Fruit fly (Drosophila melanogaster): Measurements from ENCODE around the gene Pect.
A peak's percentile ranks its signal among the peaks of the same experiment; 100 is the strongest.

The Pect gene

DNA sequence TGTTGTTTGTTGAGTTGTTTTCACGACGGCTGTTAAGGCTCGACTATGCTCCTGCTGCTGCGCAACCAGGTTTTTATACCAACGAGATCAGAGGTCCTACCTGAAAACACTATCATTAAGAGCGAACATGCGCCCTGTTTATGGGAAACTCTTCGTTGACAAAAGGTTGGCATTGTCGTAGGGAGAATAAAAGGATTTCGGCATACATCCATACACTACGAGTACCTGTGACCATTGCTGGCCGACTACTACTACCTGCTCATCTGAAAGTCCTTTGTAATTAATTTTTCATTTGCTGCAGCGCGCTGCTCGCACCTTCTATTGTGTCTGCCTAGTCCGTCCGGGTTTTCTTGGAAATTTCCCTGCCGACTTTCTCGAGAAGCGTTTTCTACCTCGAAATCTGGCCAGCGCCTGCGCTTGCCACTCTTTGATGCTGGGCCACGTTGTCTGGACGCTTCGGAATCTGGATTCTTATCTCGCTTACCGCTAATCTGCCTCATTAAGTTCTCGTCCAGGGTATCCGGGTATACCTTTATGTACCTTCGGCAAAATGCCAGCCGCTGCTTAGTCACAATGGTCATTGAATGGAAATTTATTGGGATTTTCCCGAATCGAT is 21.8 kb downstream of the Pect start, which contains the start of gene CG15480:
Gene CG15480 (minus strand): TSS at position 51 of the 616 bp plus-strand sequence.
- TF ChIP-seq Camta (GFP tag; optimal IDR thresholded peaks at IDR 0.05), result no peak
- no peak for TF ChIP-seq CG7271 (tag; optimal IDR thresholded peaks at IDR 0.05)
- TF ChIP-seq CG4360 (GFP tag; IDR thresholded peaks at IDR 0.05), result no peak
- TF ChIP-seq lola (GFP tag; optimal IDR thresholded peaks at IDR 0.05), result no peak
- TF ChIP-seq CG3995 (GFP tag; optimal IDR thresholded peaks at IDR 0.05), result no peak
- TF ChIP-seq CG15514 (GFP tag; optimal IDR thresholded peaks at IDR 0.05), result no peak
- TF ChIP-seq ttk (GFP tag; IDR thresholded peaks at IDR 0.05), result no peak
- TF ChIP-seq Poxn (GFP tag; IDR thresholded peaks at IDR 0.05), result no peak
- TF ChIP-seq sens-2 (GFP tag; IDR thresholded peaks at IDR 0.05), result no peak
- TF ChIP-seq cad (GFP tag; optimal IDR thresholded peaks at IDR 0.05), result peak; percentile 78
- 0 out of 4 replicates have a peak, but pooled peaks have one; percentile 5 for TF ChIP-seq chinmo (GFP tag; IDR thresholded peaks at IDR 0.05; ENCODE audit: partially characterized antibody)
- TF ChIP-seq mld (GFP tag; IDR thresholded peaks at IDR 0.05; ENCODE audit: partially characterized antibody), result no peak
- no peak for TF ChIP-seq CG12942 (GFP tag; optimal IDR thresholded peaks at IDR 0.05)
- TF ChIP-seq Nf-YA (GFP tag; IDR thresholded peaks at IDR 0.05), result no peak
- TF ChIP-seq CG30403 (GFP tag; optimal IDR thresholded peaks at IDR 0.05), result no peak
- peak in 1 of 2 experiments; percentile 96 for TF ChIP-seq tll (GFP tag; optimal IDR thresholded peaks at IDR 0.05)
- no peak for TF ChIP-seq Six4 (GFP tag; optimal IDR thresholded peaks at IDR 0.05)
- TF ChIP-seq Atf6 (GFP tag; IDR thresholded peaks at IDR 0.05), result no peak
- no peak for TF ChIP-seq CG2120 (GFP tag; optimal IDR thresholded peaks at IDR 0.05)
- TF ChIP-seq Doc2 (GFP tag; IDR thresholded peaks at IDR 0.05), result no peak
- 0 out of 2 replicates have a peak, but pooled peaks have one; percentile 18 for TF ChIP-seq gt (GFP tag; IDR thresholded peaks at IDR 0.05)
- TF ChIP-seq rib (GFP tag; IDR thresholded peaks at IDR 0.05), result no peak
- no peak for TF ChIP-seq CG15269 (tag; optimal IDR thresholded peaks at IDR 0.05)
- TF ChIP-seq Ets65A (GFP tag), result peak; percentile 48
- peak; percentile 62 for TF ChIP-seq twi (tag; optimal IDR thresholded peaks at IDR 0.05)
- TF ChIP-seq CG10431 (GFP tag; optimal IDR thresholded peaks at IDR 0.05), result no peak
- no peak for TF ChIP-seq Hand (GFP tag; optimal IDR thresholded peaks at IDR 0.05)
- TF ChIP-seq CG12659 (GFP tag; optimal IDR thresholded peaks at IDR 0.05), result no peak
- no peak for TF ChIP-seq CG15011 (GFP tag; optimal IDR thresholded peaks at IDR 0.05)
- TF ChIP-seq dmrt99B (tag; optimal IDR thresholded peaks at IDR 0.05), result no peak
- TF ChIP-seq bowl (GFP tag; IDR thresholded peaks at IDR 0.05), result no peak
- no peak for TF ChIP-seq CG9215 (GFP tag; IDR thresholded peaks at IDR 0.05)
- TF ChIP-seq D (optimal IDR thresholded peaks at IDR 0.05), result peak; percentile 99
- no peak for TF ChIP-seq D (GFP tag; optimal IDR thresholded peaks at IDR 0.05)
- no peak for TF ChIP-seq fru (optimal IDR thresholded peaks at IDR 0.05)
- TF ChIP-seq ac (GFP tag; optimal IDR thresholded peaks at IDR 0.05), result no peak
- TF ChIP-seq Mrtf (GFP tag; IDR thresholded peaks at IDR 0.05), result no peak
- TF ChIP-seq CG10147 (GFP tag; optimal IDR thresholded peaks at IDR 0.05), result no peak
- no peak for TF ChIP-seq CG11093 (GFP tag; IDR thresholded peaks at IDR 0.05)
- no peak for TF ChIP-seq Abd-B (GFP tag; optimal IDR thresholded peaks at IDR 0.05)
- no peak for TF ChIP-seq CkIIα-i1 (GFP tag; IDR thresholded peaks at IDR 0.05)
- peak; percentile 99 for TF ChIP-seq zen (tag; optimal IDR thresholded peaks at IDR 0.05)
- TF ChIP-seq grn (GFP tag; optimal IDR thresholded peaks at IDR 0.05), result peak; percentile 67
- no peak for TF ChIP-seq Side (GFP tag; optimal IDR thresholded peaks at IDR 0.05)
- no peak for TF ChIP-seq bab2 (GFP tag; optimal IDR thresholded peaks at IDR 0.05)
- TF ChIP-seq kni (GFP tag; optimal IDR thresholded peaks at IDR 0.05), result peak; percentile 49
- TF ChIP-seq sug (tag; optimal IDR thresholded peaks at IDR 0.05), result no peak
- no peak for TF ChIP-seq CG7786 (GFP tag; optimal IDR thresholded peaks at IDR 0.05)
- TF ChIP-seq CG32767 (GFP tag; IDR thresholded peaks at IDR 0.05), result no peak
- TF ChIP-seq bigmax (GFP tag; optimal IDR thresholded peaks at IDR 0.05), result no peak
- no peak for TF ChIP-seq CG13624 (GFP tag; optimal IDR thresholded peaks at IDR 0.05)
- no peak for TF ChIP-seq toy (GFP tag; IDR thresholded peaks at IDR 0.05)

All from whole organism, embryonic.